Worm (Caenorhabditis elegans): ENCODE measurements around the gene Y25C1A.14.

DNA sequence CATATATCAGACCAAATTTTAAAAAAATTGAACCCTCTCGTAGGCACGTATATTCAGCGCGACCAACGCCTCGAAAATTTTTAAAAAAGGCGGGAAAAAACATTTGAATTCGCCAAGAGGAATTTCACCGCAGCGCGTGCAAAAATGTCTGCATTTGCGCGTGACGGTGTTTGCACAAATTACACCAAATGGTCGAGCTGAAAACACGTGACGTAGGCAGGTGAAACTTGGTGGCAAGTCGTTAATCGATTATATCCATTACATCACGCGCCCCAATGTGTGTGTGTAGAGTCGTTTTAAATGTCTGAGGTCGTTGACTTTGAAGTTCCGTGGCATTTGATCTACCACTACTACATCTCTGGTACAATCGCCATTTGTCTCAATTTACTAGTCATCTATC, 46.1 kb downstream of the Y25C1A.14 start, which contains the start of gene sri-31:
- TF ChIP-seq ztf-4 (tag; optimal IDR thresholded peaks at IDR 0.05) (no peak), nhr-77 (tag; optimal IDR thresholded peaks at IDR 0.05) (no peak), ZK546.5 (tag; optimal IDR thresholded peaks at IDR 0.05) (no peak), zag-1 (tag; optimal IDR thresholded peaks at IDR 0.05) (no peak), C34F6.9 (tag; optimal IDR thresholded peaks at IDR 0.05) (no peak), crh-2 (tag; optimal IDR thresholded peaks at IDR 0.05) (no peak), nhr-237 (tag; optimal IDR thresholded peaks at IDR 0.05) (no peak), nhr-23 (tag; optimal IDR thresholded peaks at IDR 0.05) (no peak), ztf-11 (tag; optimal IDR thresholded peaks at IDR 0.05) (no peak), nhr-12 (tag; optimal IDR thresholded peaks at IDR 0.05) (no peak)
